Fruit fly (Drosophila melanogaster) whole organism, embryonic: ENCODE results near the gene RhoGAP93B.

Experiments used
- Adf1 ChIP-seq: fragments of 200-800 bp; sonication (Bioruptor generic); IDR thresholded peaks from 2 replicates; pipeline ENCODE4 v1.3.6; 2022; ENCODE audit warnings: missing biosample characterization, missing genetic modification characterization
- Blimp-1 ChIP-seq: fragments of 200-800 bp; sonication (Bioruptor generic); optimal IDR thresholded peaks from 3 replicates; lab custom pipeline; 2018; ENCODE audit warnings: missing biosample characterization, missing genetic modification characterization, mild to moderate bottlenecking, moderate library complexity, missing genetic modification reagents
- CG10267 ChIP-seq: fragments of 200-800 bp; sonication (Bioruptor generic); optimal IDR thresholded peaks from 2 replicates; lab custom pipeline; 2018; ENCODE audit warnings: missing biosample characterization, mild to moderate bottlenecking, missing genetic modification characterization, moderate library complexity
- CG11398 ChIP-seq: fragments of 200-800 bp; sonication (Bioruptor generic); optimal IDR thresholded peaks from 2 replicates; lab custom pipeline; 2016; ENCODE audit warnings: missing biosample characterization, missing genetic modification characterization
- CG12236 ChIP-seq: fragments of 200-800 bp; sonication (Bioruptor generic); optimal IDR thresholded peaks from 2 replicates; lab custom pipeline; 2016; ENCODE audit warnings: missing biosample characterization, missing genetic modification characterization
- CG12299 ChIP-seq: fragments of 200-800 bp; sonication (Bioruptor generic); optimal IDR thresholded peaks from 2 replicates; lab custom pipeline; 2018; ENCODE audit warnings: missing biosample characterization, mild to moderate bottlenecking, missing genetic modification characterization
- CG13123 ChIP-seq: fragments of 200-800 bp; sonication (Bioruptor generic); optimal IDR thresholded peaks from 2 replicates; lab custom pipeline; 2016; ENCODE audit warnings: missing biosample characterization, missing genetic modification characterization
- CG13296 ChIP-seq: fragments of 200-800 bp; sonication (Bioruptor generic); optimal IDR thresholded peaks from 3 replicates; lab custom pipeline; 2018; ENCODE audit warnings: missing biosample characterization, mild to moderate bottlenecking, missing genetic modification characterization
- CG14014 ChIP-seq: fragments of 200-800 bp; sonication (Bioruptor generic); IDR thresholded peaks from 2 replicates; pipeline ENCODE4 v1.3.6; 2022; ENCODE audit warnings: missing biosample characterization, missing genetic modification characterization
- CG16813 ChIP-seq: fragments of 200-800 bp; sonication (Bioruptor generic); IDR thresholded peaks from 3 replicates; pipeline ENCODE4 v1.3.6; 2022; ENCODE audit warnings: missing biosample characterization, missing genetic modification characterization; ENCODE audit not compliant: partially characterized antibody
- CG17568 ChIP-seq: fragments of 200-800 bp; sonication (Bioruptor generic); optimal IDR thresholded peaks from 2 replicates; lab custom pipeline; 2018; ENCODE audit warnings: missing biosample characterization, mild to moderate bottlenecking, missing genetic modification characterization, moderate library complexity
- CG17912 ChIP-seq: fragments of 200-800 bp; sonication (Bioruptor generic); optimal IDR thresholded peaks from 2 replicates; lab custom pipeline; 2018; ENCODE audit warnings: missing biosample characterization, mild to moderate bottlenecking, missing genetic modification characterization
- CG32767 ChIP-seq: fragments of 200-800 bp; sonication (Bioruptor generic); IDR thresholded peaks from 2 replicates; pipeline ENCODE4 v1.3.6; 2022; ENCODE audit warnings: missing biosample characterization, missing genetic modification characterization
- CG5953 ChIP-seq: fragments of 200-800 bp; sonication (Bioruptor generic); IDR thresholded peaks from 2 replicates; pipeline ENCODE4 v1.3.6; 2022; ENCODE audit warnings: missing biosample characterization, missing genetic modification characterization
- CG6654 ChIP-seq: fragments of 200-800 bp; sonication (Bioruptor generic); optimal IDR thresholded peaks from 2 replicates; lab custom pipeline; 2017; ENCODE audit warnings: missing biosample characterization, mild to moderate bottlenecking, missing genetic modification characterization
- CG6683 ChIP-seq: fragments of 200-800 bp; sonication (Bioruptor generic); optimal IDR thresholded peaks from 2 replicates; lab custom pipeline; 2017; ENCODE audit warnings: missing biosample characterization, mild to moderate bottlenecking, missing genetic modification characterization, missing genetic modification reagents
- CG7372 ChIP-seq: fragments of 200-800 bp; sonication (Bioruptor generic); IDR thresholded peaks from 2 replicates; pipeline ENCODE4 v1.3.6; 2022; ENCODE audit warnings: missing biosample characterization, missing genetic modification characterization
- CG7963 ChIP-seq: fragments of 200-800 bp; sonication (Bioruptor generic); IDR thresholded peaks from 3 replicates; pipeline ENCODE4 v1.3.6; 2022; ENCODE audit warnings: missing biosample characterization, missing genetic modification characterization; ENCODE audit not compliant: partially characterized antibody
- CG8478 ChIP-seq: fragments of >200 bp; optimal IDR thresholded peaks from 2 replicates; lab custom pipeline; 2018
- CG8924 ChIP-seq: fragments of 200-800 bp; optimal IDR thresholded peaks from 3 replicates; lab custom pipeline; 2019; ENCODE audit warnings: missing biosample characterization, mild to moderate bottlenecking, missing genetic modification characterization, moderate library complexity
- CG9932 ChIP-seq: fragments of 200-800 bp; sonication (Bioruptor generic); IDR thresholded peaks from 2 replicates; pipeline ENCODE4 v1.3.6; 2022; ENCODE audit warnings: missing biosample characterization, missing genetic modification characterization
- Dll ChIP-seq: fragments of 200-800 bp; sonication (Bioruptor generic); IDR thresholded peaks from 4 replicates; pipeline ENCODE4 v1.3.6; 2022; ENCODE audit warnings: missing biosample characterization, missing genetic modification characterization; ENCODE audit not compliant: partially characterized antibody
- Mes4 ChIP-seq: fragments of 200-800 bp; sonication (Bioruptor generic); optimal IDR thresholded peaks from 2 replicates; lab custom pipeline; 2016; ENCODE audit warnings: missing biosample characterization, missing genetic modification characterization
- Pdp1 ChIP-seq, 2 experiments: fragments of 200-800 bp; sonication (Bioruptor generic); optimal IDR thresholded peaks; 3 replicates each; lab custom pipeline; 2016; ENCODE audit warnings: missing biosample characterization in 2 of 2, missing genetic modification characterization in 2 of 2, mild to moderate bottlenecking in 1 of 2, moderate library complexity in 1 of 2
- Tbp ChIP-seq: fragments of >200 bp; optimal IDR thresholded peaks from 2 replicates; lab custom pipeline; 2018; ENCODE audit warnings: missing biosample characterization, missing genetic modification characterization
- Vsx1 ChIP-seq: fragments of 200-800 bp; sonication (Bioruptor generic); optimal IDR thresholded peaks from 2 replicates; lab custom pipeline; 2017; ENCODE audit warnings: missing biosample characterization, mild to moderate bottlenecking, missing genetic modification characterization, missing genetic modification reagents
- ac ChIP-seq: fragments of 200-800 bp; sonication (Bioruptor generic); optimal IDR thresholded peaks from 3 replicates; lab custom pipeline; 2017; ENCODE audit warnings: missing biosample characterization, mild to moderate bottlenecking, missing genetic modification characterization
- aop ChIP-seq: fragments of 200-800 bp; sonication (Bioruptor generic); IDR thresholded peaks from 2 replicates; pipeline ENCODE4 v1.3.6; 2022; ENCODE audit warnings: missing biosample characterization, missing genetic modification characterization
- bab2 ChIP-seq: fragments of 200-800 bp; sonication (Bioruptor generic); optimal IDR thresholded peaks from 2 replicates; lab custom pipeline; 2016; ENCODE audit warnings: missing biosample characterization, missing genetic modification characterization
- btn ChIP-seq: fragments of 200-800 bp; sonication (Bioruptor generic); optimal IDR thresholded peaks from 2 replicates; lab custom pipeline; 2016; ENCODE audit warnings: missing biosample characterization, missing genetic modification characterization
- crol ChIP-seq: fragments of 200-800 bp; sonication (Bioruptor generic); IDR thresholded peaks from 2 replicates; pipeline ENCODE4 v1.3.6; 2022; ENCODE audit warnings: missing biosample characterization, missing genetic modification characterization
- dati ChIP-seq: fragments of 200-800 bp; sonication (Bioruptor generic); IDR thresholded peaks from 2 replicates; pipeline ENCODE4 v1.3.6; 2022; ENCODE audit warnings: missing biosample characterization, missing genetic modification characterization
- exex ChIP-seq: fragments of 200-800 bp; sonication (Bioruptor generic); optimal IDR thresholded peaks from 4 replicates; lab custom pipeline; 2018; ENCODE audit warnings: missing biosample characterization, mild to moderate bottlenecking, missing genetic modification characterization, moderate library complexity
- fd102C ChIP-seq: fragments of 200-800 bp; sonication (Bioruptor generic); optimal IDR thresholded peaks from 2 replicates; lab custom pipeline; 2018; ENCODE audit warnings: missing biosample characterization, mild to moderate bottlenecking, missing genetic modification characterization, moderate library complexity
- ftz-f1 ChIP-seq: fragments of 200-800 bp; sonication (Bioruptor generic); optimal IDR thresholded peaks from 2 replicates; lab custom pipeline; 2016; ENCODE audit warnings: missing biosample characterization, missing genetic modification characterization
- gt ChIP-seq: fragments of 200-800 bp; sonication (Bioruptor generic); IDR thresholded peaks from 2 replicates; pipeline ENCODE4 v1.3.6; 2022; ENCODE audit warnings: missing biosample characterization, missing genetic modification characterization
- her ChIP-seq: fragments of 200-800 bp; sonication (Bioruptor generic); optimal IDR thresholded peaks from 2 replicates; lab custom pipeline; 2016; ENCODE audit warnings: missing biosample characterization, missing genetic modification characterization
- insv ChIP-seq, 2 experiments: fragments of 200-800 bp; sonication (Bioruptor generic); optimal IDR thresholded peaks; 3 replicates each; lab custom pipeline; 2016 to 2018; ENCODE audit warnings: missing biosample characterization in 2 of 2, missing genetic modification characterization in 2 of 2
- kni ChIP-seq: fragments of 200-800 bp; sonication (Bioruptor generic); optimal IDR thresholded peaks from 3 replicates; lab custom pipeline; 2017; ENCODE audit warnings: mild to moderate bottlenecking, missing biosample characterization, missing genetic modification reagents, missing genetic modification characterization
- lab ChIP-seq: fragments of 200-800 bp; sonication (Bioruptor generic); optimal IDR thresholded peaks from 3 replicates; lab custom pipeline; 2017; ENCODE audit warnings: missing biosample characterization, missing genetic modification characterization, mild to moderate bottlenecking, moderate library complexity, missing genetic modification reagents
- lbe ChIP-seq: fragments of 200-800 bp; sonication (Bioruptor generic); optimal IDR thresholded peaks from 2 replicates; lab custom pipeline; 2016; ENCODE audit warnings: missing biosample characterization, mild to moderate bottlenecking, missing genetic modification characterization
- nmo ChIP-seq: fragments of 200-800 bp; sonication (Bioruptor generic); optimal IDR thresholded peaks from 2 replicates; lab custom pipeline; 2018; ENCODE audit warnings: missing biosample characterization, mild to moderate bottlenecking, missing genetic modification characterization, moderate library complexity
- prd ChIP-seq, 3 experiments: fragments of >200 bp in 2 of 3; fragments of 200-800 bp in 1 of 3; sonication (Bioruptor generic) in 1 of 3; optimal IDR thresholded peaks in 2 of 3; IDR thresholded peaks in 1 of 3; 2 replicates in 2 of 3; 3 replicates in 1 of 3; pipeline versions ENCODE4 v1.3.6 to Lab custom; 2017 to 2022; ENCODE audit warnings: missing biosample characterization in 1 of 3, missing genetic modification characterization in 1 of 3
- rib ChIP-seq: fragments of 200-800 bp; sonication (Bioruptor generic); IDR thresholded peaks from 2 replicates; pipeline ENCODE4 v1.3.6; 2022; ENCODE audit warnings: missing biosample characterization, missing genetic modification characterization
- sd ChIP-seq: fragments of 200-800 bp; sonication (Bioruptor generic); optimal IDR thresholded peaks from 3 replicates; lab custom pipeline; 2018; ENCODE audit warnings: missing biosample characterization, mild to moderate bottlenecking, missing genetic modification characterization, moderate library complexity
- ttk ChIP-seq: fragments of 200-800 bp; sonication (Bioruptor generic); IDR thresholded peaks from 2 replicates; pipeline ENCODE4 v2.1.2; 2022; ENCODE audit warnings: missing biosample characterization, missing genetic modification characterization

The RhoGAP93B gene

DNA sequence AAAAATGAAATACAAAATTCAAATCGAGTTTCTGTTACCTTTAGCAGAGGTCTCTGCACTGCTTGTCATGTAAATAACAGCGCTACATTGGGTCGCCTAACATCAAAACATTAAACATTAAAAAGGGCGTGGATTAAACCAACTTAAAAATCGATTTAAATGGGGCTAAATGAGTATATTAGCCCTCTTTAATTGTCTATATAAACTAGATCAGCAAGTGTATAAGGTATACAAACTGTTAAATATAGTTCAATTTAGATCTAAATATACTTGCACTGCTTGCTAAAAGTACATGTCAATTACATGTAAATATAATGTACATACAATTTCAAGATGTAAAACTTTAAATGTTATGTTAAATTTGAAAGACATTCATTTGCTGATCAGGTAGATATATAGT, 27.9 kb downstream of the RhoGAP93B start (continued):
- TF ChIP-seq ac (no peak), Adf1 (no peak), fd102C (no peak), CG8478 (lab: Kevin White, UChicago) (peak; percentile 78), aop (GFP tag; lab: Robert Waterston, UW) (no peak), insv (GFP tag; optimal IDR thresholded peaks at IDR 0.05; lab: Kevin White, UChicago) (peak in 1 of 2 experiments; percentile 4), CG13123 (GFP tag; lab: Kevin White, UChicago) (no peak), Tbp (GFP tag; lab: Kevin White, UChicago) (no peak), CG16813 (GFP tag; lab: Robert Waterston, UW) (peak; percentile 52; the same call in 2 of the 3 replicates), nmo (GFP tag; lab: Kevin White, UChicago) (peak; percentile 11)

DNA sequence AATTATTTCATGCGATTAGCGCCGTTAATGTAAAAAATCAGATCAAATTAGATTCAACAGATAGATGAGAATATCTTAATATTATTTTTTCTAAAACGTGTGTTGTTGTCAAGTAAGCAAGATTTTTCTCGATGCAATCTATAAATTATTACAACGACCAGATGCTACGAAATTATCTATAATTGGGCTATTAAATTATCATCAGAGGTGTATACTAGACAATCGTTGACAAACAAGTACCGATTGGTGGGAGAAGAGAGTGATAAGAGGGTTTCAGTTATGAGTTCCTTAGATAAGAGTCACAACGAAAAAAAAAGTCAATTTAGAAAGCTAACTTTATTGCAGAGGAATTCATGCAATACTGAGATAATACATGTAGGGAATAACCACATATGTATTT, 30.1 kb downstream of the RhoGAP93B start:
- peak; percentile 67 for TF ChIP-seq exex (tag; lab: Kevin White, UChicago)
- TF ChIP-seq btn (GFP tag; lab: Kevin White, UChicago): no peak

DNA sequence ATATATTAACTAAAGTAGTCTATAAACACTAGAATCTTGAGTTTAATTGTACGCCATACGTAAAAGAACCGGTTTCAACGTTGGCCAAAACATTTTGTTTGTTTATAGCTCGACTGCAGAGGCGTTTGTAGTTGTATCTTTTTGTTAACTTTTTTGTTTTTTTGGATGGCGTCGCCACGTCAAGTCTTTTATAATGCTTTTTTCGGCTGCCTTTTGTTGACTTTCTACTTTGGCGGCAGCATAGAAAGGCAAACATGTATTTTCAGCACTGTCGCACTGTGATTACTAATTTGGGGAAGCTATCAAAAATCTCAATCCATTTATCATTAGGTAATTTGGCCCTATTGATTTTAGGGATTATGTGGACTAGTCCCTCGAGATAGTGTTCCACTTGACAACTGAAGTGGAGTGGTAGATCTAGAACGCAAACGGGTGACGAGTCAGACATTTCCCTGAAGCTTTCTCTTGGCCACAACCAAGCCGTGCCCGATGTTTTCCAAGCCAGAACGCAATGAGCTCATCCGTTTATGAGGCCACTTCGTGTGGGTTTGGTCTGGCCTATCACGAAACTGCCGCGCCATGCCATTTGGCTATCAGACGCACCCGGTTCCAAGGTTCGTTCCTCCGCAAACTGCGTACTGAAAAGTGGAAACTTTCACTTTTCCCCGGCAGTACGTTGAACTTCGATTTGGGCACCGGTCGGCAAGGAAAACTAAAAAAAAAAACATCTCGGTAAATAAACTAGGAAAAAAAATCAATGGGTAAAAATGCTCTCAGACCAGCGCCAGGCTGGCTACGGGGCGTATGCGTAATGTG, 30.9 kb downstream of the RhoGAP93B start:
- TF ChIP-seq CG7372 (GFP tag; lab: Robert Waterston, UW) (peak; percentile 67; the same call in 1 of the 2 replicates), crol (GFP tag; lab: Robert Waterston, UW) (0 out of 2 replicates have a peak, but pooled peaks have one; percentile 15), lab (peak; percentile 53), sd (tag; lab: Kevin White, UChicago) (peak; percentile 3), ftz-f1 (no peak), bab2 (no peak), Mes4 (no peak), gt (GFP tag; lab: Robert Waterston, UW) (no peak), prd (optimal IDR thresholded peaks at IDR 0.05; lab: Kevin White, UChicago) (no peak), prd (GFP tag; IDR thresholded peaks at IDR 0.05; lab: Robert Waterston, UW) (no peak), CG10267 (no peak), CG6654 (GFP tag; lab: Kevin White, UChicago) (no peak), CG17912 (GFP tag; lab: Kevin White, UChicago) (no peak), her (GFP tag; lab: Kevin White, UChicago) (no peak), rib (GFP tag; lab: Robert Waterston, UW) (no peak), Vsx1 (no peak), CG14014 (GFP tag; lab: Robert Waterston, UW) (no peak), kni (GFP tag; lab: Kevin White, UChicago) (peak; percentile 66), Blimp-1 (GFP tag; lab: Kevin White, UChicago) (peak; percentile 93), CG11398 (GFP tag; lab: Kevin White, UChicago) (no peak), CG12299 (tag; lab: Kevin White, UChicago) (no peak), Dll (no peak), CG7963 (GFP tag; lab: Robert Waterston, UW) (no peak), CG8924 (tag; lab: Kevin White, UChicago) (peak; percentile 33), CG5953 (0 out of 2 replicates have a peak, but pooled peaks have one; percentile 16), CG9932 (0 out of 2 replicates have a peak, but pooled peaks have one; percentile 9), Pdp1 (GFP tag; optimal IDR thresholded peaks at IDR 0.05; lab: Kevin White, UChicago) (no peak), CG32767 (GFP tag; lab: Robert Waterston, UW) (no peak), CG12236 (GFP tag; lab: Kevin White, UChicago) (no peak), dati (GFP tag; lab: Robert Waterston, UW) (no peak), CG17568 (no peak), lbe (GFP tag; lab: Kevin White, UChicago) (no peak), CG13296 (no peak), CG6683 (GFP tag; lab: Kevin White, UChicago) (no peak), ttk (GFP tag; lab: Robert Waterston, UW) (no peak)
